Fruit fly (Drosophila melanogaster): ENCODE data around the gene Sec61gamma.

- TF ChIP-seq bab1 (GFP tag; optimal IDR thresholded peaks at IDR 0.05) (peak; percentile 68), Crg-1 (GFP tag; optimal IDR thresholded peaks at IDR 0.05) (no peak), ovo (GFP tag; optimal IDR thresholded peaks at IDR 0.05) (no peak), CG12768 (GFP tag; optimal IDR thresholded peaks at IDR 0.05) (peak; percentile 45), CG5204 (GFP tag; optimal IDR thresholded peaks at IDR 0.05) (peak; percentile 46), kay (GFP tag; ENCODE audit: borderline replicate concordance) (peak; percentile 61), CG11617 (GFP tag; optimal IDR thresholded peaks at IDR 0.05) (peak; percentile 25)
Observed at dm6 chrX:19666991-19667409, 23.9 kb downstream of the Sec61gamma start, which contains the start of gene Zw.
